Fruit fly (Drosophila melanogaster): ENCODE results near the gene CG8209.

The CG8209 gene

dm6 chr3L:7941514-7941913, 34.7 kb upstream of the CG8209 start:
- peak; percentile 66 for TF ChIP-seq fkh (GFP tag; optimal IDR thresholded peaks at IDR 0.05)
- no peak for TF ChIP-seq Ets96B (tag; optimal IDR thresholded peaks at IDR 0.05)

- TF ChIP-seq net (GFP tag; optimal IDR thresholded peaks at IDR 0.05): no peak
- no peak for TF ChIP-seq ss (GFP tag; optimal IDR thresholded peaks at IDR 0.05)
- peak; percentile 71 for TF ChIP-seq vri (GFP tag; optimal IDR thresholded peaks at IDR 0.05)
- TF ChIP-seq acj6 (GFP tag; optimal IDR thresholded peaks at IDR 0.05): no peak
- TF ChIP-seq Hr39 (GFP tag; optimal IDR thresholded peaks at IDR 0.05): no peak
- no peak for TF ChIP-seq CG6163 (GFP tag; IDR thresholded peaks at IDR 0.05)
- no peak for TF ChIP-seq Hr38 (GFP tag; optimal IDR thresholded peaks at IDR 0.05)
- TF ChIP-seq svp (GFP tag): peak; percentile 63
- no peak for TF ChIP-seq OdsH (GFP tag; optimal IDR thresholded peaks at IDR 0.05)
- TF ChIP-seq esn (GFP tag; optimal IDR thresholded peaks at IDR 0.05): no peak
- no peak for TF ChIP-seq Gug (GFP tag; IDR thresholded peaks at IDR 0.05)
- TF ChIP-seq CG11762 (GFP tag; optimal IDR thresholded peaks at IDR 0.05; ENCODE audit: insufficient read depth): no peak
- no peak for TF ChIP-seq topi (GFP tag; optimal IDR thresholded peaks at IDR 0.05)
- no peak for TF ChIP-seq CG34406 (GFP tag; optimal IDR thresholded peaks at IDR 0.05)
- TF ChIP-seq CG3032 (tag; optimal IDR thresholded peaks at IDR 0.05): no peak
Observed at dm6 chr3L:7942403-7942952, 33.7 kb upstream of the CG8209 start.

- TF ChIP-seq CG6792 (GFP tag; optimal IDR thresholded peaks at IDR 0.05) (no peak), Eip78C (GFP tag) (peak; percentile 61), CG9139 (GFP tag; optimal IDR thresholded peaks at IDR 0.05) (no peak), CG32006 (GFP tag; optimal IDR thresholded peaks at IDR 0.05) (no peak), esn (GFP tag; optimal IDR thresholded peaks at IDR 0.05) (peak; percentile 23), fkh (GFP tag; optimal IDR thresholded peaks at IDR 0.05) (peak; percentile 58), net (GFP tag; optimal IDR thresholded peaks at IDR 0.05) (no peak)
Observed at dm6 chr3L:7943046-7943445, 33.2 kb upstream of the CG8209 start.

- TF ChIP-seq vri (GFP tag; optimal IDR thresholded peaks at IDR 0.05): peak; percentile 17
- no peak for TF ChIP-seq pdm3 (GFP tag; optimal IDR thresholded peaks at IDR 0.05)
- peak; percentile 27 for TF ChIP-seq Eip78C (GFP tag)
- no peak for TF ChIP-seq CG6276 (GFP tag; optimal IDR thresholded peaks at IDR 0.05)
- TF ChIP-seq fkh (GFP tag; optimal IDR thresholded peaks at IDR 0.05): no peak
- no peak for TF ChIP-seq CG1621 (tag; optimal IDR thresholded peaks at IDR 0.05)
- TF ChIP-seq CG7368 (GFP tag; optimal IDR thresholded peaks at IDR 0.05): no peak
- no peak for TF ChIP-seq dac (GFP tag; optimal IDR thresholded peaks at IDR 0.05)
- no peak for TF ChIP-seq topi (GFP tag; optimal IDR thresholded peaks at IDR 0.05)
Observed at dm6 chr3L:7943950-7944349, 32.3 kb upstream of the CG8209 start.

- TF ChIP-seq Lpt (GFP tag; optimal IDR thresholded peaks at IDR 0.05) (no peak), CG8319 (GFP tag; optimal IDR thresholded peaks at IDR 0.05) (no peak), fd59A (GFP tag; optimal IDR thresholded peaks at IDR 0.05) (no peak), CG11294 (GFP tag; IDR thresholded peaks at IDR 0.05) (no peak), CG10631 (GFP tag; optimal IDR thresholded peaks at IDR 0.05) (no peak), CG3919 (GFP tag; optimal IDR thresholded peaks at IDR 0.05) (no peak), Sox15 (GFP tag; optimal IDR thresholded peaks at IDR 0.05) (no peak), CG31627 (GFP tag; optimal IDR thresholded peaks at IDR 0.05) (no peak), Sox14 (GFP tag; optimal IDR thresholded peaks at IDR 0.05) (no peak), Gug (GFP tag; IDR thresholded peaks at IDR 0.05) (no peak), ss (GFP tag; optimal IDR thresholded peaks at IDR 0.05) (no peak), cyc (GFP tag; optimal IDR thresholded peaks at IDR 0.05) (no peak), salr (GFP tag; optimal IDR thresholded peaks at IDR 0.05) (no peak)
Observed at dm6 chr3L:7946222-7946621, 30.0 kb upstream of the CG8209 start, which contains the start of gene CG43880. Gene CG43880 (minus strand): TSS chr3L:7946322.

Data from whole organism, prepupa.